Worm (Caenorhabditis elegans) whole organism, early embryonic: Measurements from ENCODE around the gene Y54G11A.2.
"Not testable (repeated sequence)": the region's sequence is repeated elsewhere in the genome, so short reads cannot be mapped to it uniquely, and the experiment has no call there.

Experiments
- B0310.2 ChIP-seq: sonication (generic microtip); optimal IDR thresholded peaks from 2 replicates; lab custom pipeline; 2016; ENCODE audit warnings: mild to moderate bottlenecking, missing genetic modification characterization, missing compliant biosample characterization
- aly-1 ChIP-seq: sonication (generic microtip); optimal IDR thresholded peaks from 2 replicates; lab custom pipeline; 2016; ENCODE audit warnings: missing genetic modification characterization, missing compliant biosample characterization
- ama-1 ChIP-seq: fragments of 150-350 bp; optimal IDR thresholded peaks from 2 replicates; lab custom pipeline; 2014
- ceh-13 ChIP-seq: fragments of 200-800 bp; sonication (Bioruptor generic); optimal IDR thresholded peaks from 2 replicates; lab custom pipeline; 2018; ENCODE audit warnings: mild to moderate bottlenecking, missing genetic modification characterization, missing compliant biosample characterization
- ceh-36 ChIP-seq: sonication (generic microtip); optimal IDR thresholded peaks from 2 replicates; lab custom pipeline; 2016; ENCODE audit warnings: missing genetic modification characterization, inconsistent platforms, missing compliant biosample characterization
- ets-7 ChIP-seq: sonication (generic microtip); optimal IDR thresholded peaks from 2 replicates; lab custom pipeline; 2016; ENCODE audit warnings: missing genotype, missing genetic modification characterization, missing compliant biosample characterization
- flt-1 ChIP-seq: fragments of 200-800 bp; sonication (Bioruptor generic); IDR thresholded peaks from 2 replicates; pipeline ENCODE4 v1.3.6; 2022; ENCODE audit warnings: missing genetic modification characterization, missing compliant biosample characterization
- hmg-4 ChIP-seq: fragments of 200-800 bp; sonication (Bioruptor generic); optimal IDR thresholded peaks from 2 replicates; lab custom pipeline; 2018; ENCODE audit warnings: mild to moderate bottlenecking, missing genetic modification characterization, missing compliant biosample characterization
- hnd-1 ChIP-seq: sonication (generic microtip); optimal IDR thresholded peaks from 2 replicates; lab custom pipeline; 2016; ENCODE audit warnings: missing genetic modification characterization, missing compliant biosample characterization
- pes-1 ChIP-seq: fragments of 200-800 bp; sonication (Bioruptor generic); IDR thresholded peaks from 2 replicates; pipeline ENCODE4 v1.3.6; 2022; ENCODE audit warnings: missing genetic modification reagents, missing genetic modification characterization, missing compliant biosample characterization
- scrt-1 ChIP-seq: fragments of 200-800 bp; sonication (Bioruptor generic); IDR thresholded peaks from 2 replicates; pipeline ENCODE4 v1.3.6; 2022; ENCODE audit warnings: missing genetic modification characterization, missing compliant biosample characterization
- tbx-11 ChIP-seq: fragments of 200-800 bp; sonication (Bioruptor generic); IDR thresholded peaks from 2 replicates; pipeline ENCODE4 v1.3.6; 2022; ENCODE audit warnings: missing genetic modification characterization, missing compliant biosample characterization
- tra-4 ChIP-seq: sonication (generic microtip); optimal IDR thresholded peaks from 2 replicates; lab custom pipeline; 2017; ENCODE audit warnings: missing genetic modification characterization, missing compliant biosample characterization

DNA sequence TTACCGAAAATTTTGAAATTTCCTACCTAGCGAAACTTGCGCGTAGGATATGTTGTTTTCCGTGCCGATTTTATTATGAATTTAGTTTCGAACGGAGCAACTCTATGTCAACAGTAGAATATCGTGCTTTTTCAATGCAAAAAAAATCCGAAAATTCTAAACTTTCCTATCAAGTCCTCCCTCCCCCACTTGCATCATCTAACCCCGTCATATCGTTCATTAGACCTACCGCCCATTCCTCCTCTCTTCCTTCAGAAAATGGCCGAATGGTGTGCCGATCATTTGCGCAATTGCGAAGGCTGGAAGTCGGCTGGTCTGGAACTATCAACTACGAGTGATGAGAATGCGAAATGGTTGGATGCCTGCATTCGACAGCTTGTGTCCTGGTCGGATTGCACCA lies 44.9 kb downstream of the Y54G11A.2 start, which contains the start of gene Y54G11A.7:
- not testable (repeated sequence) for TF ChIP-seq ceh-13 (GFP tag; lab: Kevin White, UChicago); scrt-1 (GFP tag; lab: Robert Waterston, UW); ama-1 (lab: Kevin White, UChicago); ets-7 (tag; lab: Kevin White, UChicago); aly-1 (tag; lab: Kevin White, UChicago); flt-1 (GFP tag; lab: Robert Waterston, UW); hmg-4 (GFP tag; lab: Kevin White, UChicago); tra-4 (tag; lab: Kevin White, UChicago); ceh-36; pes-1 (GFP tag; lab: Robert Waterston, UW); B0310.2 (tag; lab: Kevin White, UChicago); tbx-11; hnd-1 (tag; lab: Kevin White, UChicago)
